Fruit fly (Drosophila melanogaster): ENCODE data around the gene CG15824.

Gene CG15824

DNA sequence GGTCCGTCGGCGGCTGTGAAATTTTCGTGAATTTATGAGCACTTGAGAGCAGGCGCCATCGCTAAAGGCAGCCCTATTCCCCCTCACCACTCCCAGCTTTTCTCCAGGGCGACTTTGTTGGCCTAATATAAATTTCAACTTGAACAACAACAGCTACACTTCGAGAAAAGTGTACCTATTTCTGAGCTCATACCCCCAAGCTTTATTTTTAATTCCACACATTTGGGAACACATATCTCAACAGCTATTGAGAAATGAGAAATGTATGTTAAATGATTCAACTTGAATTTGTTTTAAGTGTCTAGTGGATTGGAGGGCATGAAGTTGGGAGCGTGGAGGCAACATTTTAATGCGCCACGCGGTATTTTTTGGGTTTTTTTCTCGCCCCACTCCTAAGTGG is 1.8 kb upstream of the CG15824 start (continued):
- TF ChIP-seq Abd-B (GFP tag; optimal IDR thresholded peaks at IDR 0.05): no peak
- peak; percentile 44 for TF ChIP-seq CG7556 (GFP tag; optimal IDR thresholded peaks at IDR 0.05)
- peak; percentile 18 for TF ChIP-seq CG15514 (GFP tag; optimal IDR thresholded peaks at IDR 0.05)
- no peak for TF ChIP-seq HLHmδ (GFP tag; optimal IDR thresholded peaks at IDR 0.05)
- TF ChIP-seq zfh1 (GFP tag; IDR thresholded peaks at IDR 0.05): 0 out of 3 replicates have a peak, but pooled peaks have one; percentile 32
- no peak for TF ChIP-seq schlank (tag; optimal IDR thresholded peaks at IDR 0.05)
- TF ChIP-seq CG17359 (tag; optimal IDR thresholded peaks at IDR 0.05): peak; percentile 47
- TF ChIP-seq row (GFP tag; IDR thresholded peaks at IDR 0.05): peak; percentile 54; the same call in 2 of the 3 replicates
- TF ChIP-seq fd96Cb (tag; optimal IDR thresholded peaks at IDR 0.05): peak; percentile 16
- TF ChIP-seq so (GFP tag; IDR thresholded peaks at IDR 0.05): no peak
- no peak for TF ChIP-seq knrl (GFP tag; IDR thresholded peaks at IDR 0.05; ENCODE audit: partially characterized antibody)
- TF ChIP-seq esg (GFP tag; conservative IDR thresholded peaks at IDR 0.05): peak; percentile 19; the same call in 1 of the 2 replicates
- TF ChIP-seq CG16779 (GFP tag; IDR thresholded peaks at IDR 0.05): no peak
- TF ChIP-seq ind (GFP tag; optimal IDR thresholded peaks at IDR 0.05): peak; percentile 29
- TF ChIP-seq CG18599 (GFP tag; optimal IDR thresholded peaks at IDR 0.05): peak; percentile 62
- TF ChIP-seq h (optimal IDR thresholded peaks at IDR 0.05): no peak
- TF ChIP-seq grau (tag; optimal IDR thresholded peaks at IDR 0.05): peak; percentile 11
- TF ChIP-seq PHDP (tag; optimal IDR thresholded peaks at IDR 0.05): peak; percentile 10
- no peak for TF ChIP-seq CG18011 (GFP tag; optimal IDR thresholded peaks at IDR 0.05)
- TF ChIP-seq NfI (GFP tag; optimal IDR thresholded peaks at IDR 0.05): peak; percentile 20
- peak; percentile 37; the same call in 1 of the 2 replicates for TF ChIP-seq Atf6 (GFP tag; IDR thresholded peaks at IDR 0.05)
- peak in 1 of 2 experiments; percentile 8 for TF ChIP-seq dpn (GFP tag; optimal IDR thresholded peaks at IDR 0.05)
- peak; percentile 76 for TF ChIP-seq Med (GFP tag)
- TF ChIP-seq Oli (tag; optimal IDR thresholded peaks at IDR 0.05): peak; percentile 20
- TF ChIP-seq bsh (GFP tag; optimal IDR thresholded peaks at IDR 0.05): peak in 1 of 2 experiments; percentile 17
- 0 out of 3 replicates have a peak, but pooled peaks have one; percentile 11 for TF ChIP-seq dysf (GFP tag; IDR thresholded peaks at IDR 0.05)
- TF ChIP-seq tgo (GFP tag; IDR thresholded peaks at IDR 0.05): peak; percentile 34; the same call in 2 of the 3 replicates
- 0 out of 2 replicates have a peak, but pooled peaks have one; percentile 20 for TF ChIP-seq vvl (GFP tag; IDR thresholded peaks at IDR 0.05)
- peak; percentile 42; the same call in 1 of the 2 replicates for TF ChIP-seq Rfx (GFP tag; IDR thresholded peaks at IDR 0.05)
- TF ChIP-seq E2f2 (GFP tag; IDR thresholded peaks at IDR 0.05): no peak; the same call in 1 of the 2 replicates
- TF ChIP-seq cg (GFP tag; optimal IDR thresholded peaks at IDR 0.05): no peak
- peak; percentile 59 for TF ChIP-seq lab (GFP tag; optimal IDR thresholded peaks at IDR 0.05)
- peak; percentile 71 for TF ChIP-seq Ets65A (GFP tag)
- TF ChIP-seq Sox102F (GFP tag; optimal IDR thresholded peaks at IDR 0.05): peak; percentile 42
- TF ChIP-seq Hmr (GFP tag; optimal IDR thresholded peaks at IDR 0.05): peak; percentile 55
- peak; percentile 55 for TF ChIP-seq sens (GFP tag)
- peak; percentile 46 for TF ChIP-seq abd-A (tag; optimal IDR thresholded peaks at IDR 0.05)
- TF ChIP-seq CG2889 (GFP tag; IDR thresholded peaks at IDR 0.05): 0 out of 3 replicates have a peak, but pooled peaks have one; percentile 20
- TF ChIP-seq lmd (GFP tag; IDR thresholded peaks at IDR 0.05): peak; percentile 23; the same call in 1 of the 2 replicates
- 0 out of 2 replicates have a peak, but pooled peaks have one; percentile 6 for TF ChIP-seq Ada2b (GFP tag; IDR thresholded peaks at IDR 0.05)
- TF ChIP-seq Fer3 (tag; optimal IDR thresholded peaks at IDR 0.05): peak; percentile 34
- no peak for TF ChIP-seq CG2712 (tag; optimal IDR thresholded peaks at IDR 0.05)
- peak in 1 of 2 experiments; percentile 1 for TF ChIP-seq Hr51 (GFP tag; optimal IDR thresholded peaks at IDR 0.05)
- peak; percentile 54 for TF ChIP-seq CG2678 (tag; optimal IDR thresholded peaks at IDR 0.05)
- TF ChIP-seq nmo (GFP tag; optimal IDR thresholded peaks at IDR 0.05): peak; percentile 13
